Fruit fly (Drosophila melanogaster) whole organism, adult: ENCODE data around the gene Pcyt2.

Experiments used
- CG11617 ChIP-seq: fragments of 200-800 bp; sonication (Bioruptor generic); optimal IDR thresholded peaks from 2 replicates; lab custom pipeline; 2017; ENCODE audit warnings: mild to moderate bottlenecking, missing biosample characterization, missing genetic modification reagents, missing genetic modification characterization
- CG33017 ChIP-seq: fragments of 200-800 bp; sonication (Bioruptor generic); optimal IDR thresholded peaks from 2 replicates; lab custom pipeline; 2018; ENCODE audit warnings: missing biosample characterization, mild to moderate bottlenecking, missing genetic modification characterization, moderate library complexity
- CG5204 ChIP-seq: fragments of 200-800 bp; sonication (Bioruptor generic); optimal IDR thresholded peaks from 2 replicates; lab custom pipeline; 2016; ENCODE audit warnings: missing biosample characterization, missing genetic modification characterization
- Hr96 ChIP-seq: fragments of 200-800 bp; sonication (Bioruptor generic); optimal IDR thresholded peaks from 2 replicates; lab custom pipeline; 2016; ENCODE audit warnings: missing biosample characterization, missing genetic modification characterization
- kay ChIP-seq: fragments of 200-800 bp; sonication (Bioruptor generic); peaks from one replicate; lab custom pipeline; 2016; ENCODE audit warnings: missing biosample characterization, missing genetic modification characterization, borderline replicate concordance

DNA sequence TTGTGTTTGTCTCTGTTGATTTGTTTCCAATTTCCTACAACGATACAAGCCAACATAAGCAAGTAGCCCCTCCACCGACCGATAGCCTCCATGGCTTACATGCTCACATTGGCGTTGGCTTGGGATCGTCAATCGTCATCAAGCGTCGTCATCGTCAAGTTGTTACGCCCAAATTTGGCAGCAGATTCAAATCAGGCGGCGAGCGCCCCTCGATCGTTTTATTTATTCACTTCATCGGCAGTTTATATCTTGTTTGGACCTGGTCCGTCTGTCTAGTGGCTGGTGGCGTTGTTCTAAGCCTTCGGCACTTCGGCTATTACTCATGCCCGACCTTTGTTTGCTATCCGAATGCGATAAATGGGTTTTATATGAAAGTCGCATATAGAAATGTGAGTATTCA is 36.9 kb downstream of the Pcyt2 start:
- TF ChIP-seq CG11617 (GFP tag; lab: Kevin White, UChicago) (no peak), kay (GFP tag; lab: Kevin White, UChicago) (peak; percentile 49), CG33017 (tag; lab: Kevin White, UChicago) (no peak), CG5204 (no peak), Hr96 (no peak)
